Worm (Caenorhabditis elegans) whole organism, midembryonic: ENCODE data around the gene F32D8.2.

ENCODE experiments used
- T22C8.4 ChIP-seq: fragments of 200-800 bp; sonication (Bioruptor generic); IDR thresholded peaks from 2 replicates; pipeline ENCODE4 v1.3.6; 2022; ENCODE audit warnings: missing genetic modification characterization, missing compliant biosample characterization
- cog-1 ChIP-seq: sonication (generic microtip); optimal IDR thresholded peaks from 2 replicates; lab custom pipeline; 2016; ENCODE audit warnings: missing genetic modification characterization, missing compliant biosample characterization
- flt-1 ChIP-seq: fragments of 200-800 bp; sonication (Bioruptor generic); IDR thresholded peaks from 2 replicates; pipeline ENCODE4 v1.3.6; 2022; ENCODE audit warnings: missing genetic modification characterization, missing compliant biosample characterization
- klf-2 ChIP-seq: fragments of 200-800 bp; sonication (Bioruptor generic); conservative IDR thresholded peaks from 2 replicates; pipeline ENCODE4 v1.3.6; 2022; ENCODE audit warnings: missing genetic modification reagents, missing genetic modification characterization, missing compliant biosample characterization
- med-1 ChIP-seq: sonication (generic microtip); optimal IDR thresholded peaks from 2 replicates; lab custom pipeline; 2017; ENCODE audit warnings: missing genetic modification characterization, mild to moderate bottlenecking, missing compliant biosample characterization, antibody characterized with exemption, missing genetic modification reagents; ENCODE audit not compliant: insufficient read depth
- ref-1 ChIP-seq: fragments of 200-800 bp; sonication (Bioruptor generic); conservative IDR thresholded peaks from 2 replicates; pipeline ENCODE4 v1.3.6; 2022; ENCODE audit warnings: missing genetic modification reagents, missing genetic modification characterization, missing compliant biosample characterization
- tab-1 ChIP-seq: fragments of 200-800 bp; sonication (Bioruptor generic); IDR thresholded peaks from 2 replicates; pipeline ENCODE4 v1.3.6; 2022; ENCODE audit warnings: missing genetic modification characterization, missing compliant biosample characterization
- ztf-23 ChIP-seq: fragments of 200-800 bp; sonication (Bioruptor generic); IDR thresholded peaks from 2 replicates; pipeline ENCODE4 v1.3.6; 2022; ENCODE audit warnings: missing genetic modification reagents, missing genetic modification characterization, missing compliant biosample characterization
- ztf-29 ChIP-seq: fragments of 200-800 bp; sonication (Bioruptor generic); IDR thresholded peaks from 2 replicates; pipeline ENCODE4 v1.3.6; 2022; ENCODE audit warnings: missing genetic modification reagents, missing genetic modification characterization, missing compliant biosample characterization

The F32D8.2 gene

DNA sequence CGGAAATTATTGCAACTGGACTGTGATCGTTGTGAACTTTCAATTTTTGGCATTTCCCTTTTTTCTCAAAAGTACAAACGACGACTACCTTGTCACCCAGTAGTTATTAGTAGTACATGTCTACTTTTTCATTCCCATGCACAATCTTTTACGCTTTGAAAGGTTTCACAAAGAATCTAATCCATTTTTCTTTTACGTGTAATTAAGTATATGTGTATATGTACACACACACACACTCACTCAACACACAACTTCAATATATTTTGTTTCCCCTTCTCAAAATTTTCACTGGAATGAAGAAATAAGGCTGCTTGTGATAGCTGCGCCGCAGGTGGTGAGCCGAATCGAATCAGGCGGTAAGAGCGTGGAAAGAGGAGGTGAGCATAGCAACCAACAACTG, 41.2 kb downstream of the F32D8.2 start, which contains the start of gene F58B4.6:
Gene F58B4.6 (plus strand): TSS at position 301 of the 400 bp plus-strand sequence.
- TF ChIP-seq T22C8.4 (GFP tag; lab: Robert Waterston, UW) = no peak
- no peak for TF ChIP-seq ztf-29 (GFP tag; lab: Robert Waterston, UW)
- TF ChIP-seq flt-1 = no peak
- no peak for TF ChIP-seq ztf-23 (GFP tag; lab: Robert Waterston, UW)
- TF ChIP-seq tab-1 = no peak
- no peak for TF ChIP-seq cog-1 (tag; lab: Kevin White, UChicago)

ce11 chrV:10925658-10926057, 42.1 kb downstream of the F32D8.2 start:
- no peak for TF ChIP-seq klf-2 (GFP tag; lab: Robert Waterston, UW)
- TF ChIP-seq flt-1 = no peak
- TF ChIP-seq ztf-23 (GFP tag; lab: Robert Waterston, UW) = no peak
- TF ChIP-seq cog-1 (tag; lab: Kevin White, UChicago) = no peak
- no peak for TF ChIP-seq med-1 (GFP tag; lab: Kevin White, UChicago)
- TF ChIP-seq ztf-29 (GFP tag; lab: Robert Waterston, UW) = no peak
- no peak for TF ChIP-seq T22C8.4 (GFP tag; lab: Robert Waterston, UW)
- TF ChIP-seq tab-1 = no peak
- no peak for TF ChIP-seq ref-1 (GFP tag; lab: Robert Waterston, UW)

DNA sequence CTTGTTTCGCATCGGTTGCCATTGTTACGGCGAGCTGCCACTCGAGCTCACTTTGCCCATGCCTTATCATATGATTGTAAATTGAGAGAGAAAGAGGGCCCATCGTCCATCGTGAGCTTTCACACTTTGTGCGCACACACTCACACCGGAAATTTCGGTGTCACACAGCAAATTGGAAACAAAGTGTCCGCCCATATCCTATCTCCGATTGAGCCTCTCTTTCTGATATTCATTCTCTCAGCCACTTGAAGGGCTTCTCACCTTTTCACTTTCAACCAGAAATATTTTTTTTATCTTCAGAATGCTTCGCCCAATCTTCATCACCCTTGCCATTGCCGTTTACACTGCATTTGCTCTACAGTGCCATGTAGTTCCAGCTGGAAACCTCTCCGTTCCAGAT, 45.9 kb downstream of the F32D8.2 start, which contains the start of gene F58B4.3:
Gene F58B4.3 (plus strand): TSS at position 301 of the 400 bp plus-strand sequence.
- TF ChIP-seq flt-1 (no peak), T22C8.4 (GFP tag; lab: Robert Waterston, UW) (no peak), klf-2 (GFP tag; lab: Robert Waterston, UW) (no peak), ref-1 (GFP tag; lab: Robert Waterston, UW) (no peak), cog-1 (tag; lab: Kevin White, UChicago) (no peak), ztf-29 (GFP tag; lab: Robert Waterston, UW) (no peak), tab-1 (no peak), ztf-23 (GFP tag; lab: Robert Waterston, UW) (no peak), med-1 (GFP tag; lab: Kevin White, UChicago) (no peak)

ce11 chrV:10931189-10931588, 47.6 kb downstream of the F32D8.2 start, which contains the start of gene scvp-1:
TSS of gene scvp-1 (minus strand) at chrV:10931289.
- TF ChIP-seq cog-1 (tag; lab: Kevin White, UChicago) (no peak), tab-1 (no peak), ztf-29 (GFP tag; lab: Robert Waterston, UW) (no peak), ref-1 (GFP tag; lab: Robert Waterston, UW) (no peak), klf-2 (GFP tag; lab: Robert Waterston, UW) (no peak), flt-1 (no peak), med-1 (GFP tag; lab: Kevin White, UChicago) (no peak), T22C8.4 (GFP tag; lab: Robert Waterston, UW) (no peak), ztf-23 (GFP tag; lab: Robert Waterston, UW) (no peak)

ce11 chrV:10932411-10932810, 48.8 kb downstream of the F32D8.2 start, which contains the start of gene F58B4.5:
TSS of gene F58B4.5 (plus strand) at chrV:10932693.
- TF ChIP-seq flt-1 (no peak), klf-2 (GFP tag; lab: Robert Waterston, UW) (no peak), ztf-29 (GFP tag; lab: Robert Waterston, UW) (no peak), med-1 (GFP tag; lab: Kevin White, UChicago) (no peak), T22C8.4 (GFP tag; lab: Robert Waterston, UW) (no peak), tab-1 (no peak), ref-1 (GFP tag; lab: Robert Waterston, UW) (no peak), ztf-23 (GFP tag; lab: Robert Waterston, UW) (no peak), cog-1 (tag; lab: Kevin White, UChicago) (no peak)
